Fruit fly (Drosophila melanogaster) whole organism, embryonic: ENCODE results near the gene DCTN6-p27.

Experiments
- ATbp ChIP-seq: fragments of 200-800 bp; sonication (Bioruptor generic); optimal IDR thresholded peaks from 2 replicates; lab custom pipeline; 2017; ENCODE audit warnings: missing biosample characterization, mild to moderate bottlenecking, missing genetic modification characterization, missing genetic modification reagents
- CG4328 ChIP-seq: fragments of 200-800 bp; sonication (Bioruptor generic); optimal IDR thresholded peaks from 3 replicates; lab custom pipeline; 2017; ENCODE audit warnings: missing biosample characterization, missing genetic modification reagents, missing genetic modification characterization
- Hmr ChIP-seq: fragments of 200-800 bp; sonication (Bioruptor generic); optimal IDR thresholded peaks from 3 replicates; lab custom pipeline; 2017; ENCODE audit warnings: mild to moderate bottlenecking, missing biosample characterization, missing genetic modification reagents, missing genetic modification characterization
- Sry-β ChIP-seq: fragments of 200-800 bp; sonication (Bioruptor generic); optimal IDR thresholded peaks from 2 replicates; lab custom pipeline; 2018; ENCODE audit warnings: missing biosample characterization, mild to moderate bottlenecking, missing genetic modification characterization, moderate library complexity
- emc ChIP-seq: fragments of 200-800 bp; sonication (Bioruptor generic); optimal IDR thresholded peaks from 2 replicates; lab custom pipeline; 2016; ENCODE audit warnings: missing biosample characterization, missing genetic modification characterization
- lab ChIP-seq: fragments of 200-800 bp; sonication (Bioruptor generic); optimal IDR thresholded peaks from 3 replicates; lab custom pipeline; 2017; ENCODE audit warnings: missing biosample characterization, missing genetic modification characterization, mild to moderate bottlenecking, moderate library complexity, missing genetic modification reagents
- luna ChIP-seq: fragments of 200-800 bp; sonication (Bioruptor generic); optimal IDR thresholded peaks from 2 replicates; lab custom pipeline; 2016; ENCODE audit warnings: missing biosample characterization, missing genetic modification characterization
- ro ChIP-seq: fragments of 200-800 bp; sonication (Bioruptor generic); IDR thresholded peaks from 2 replicates; pipeline ENCODE4 v1.3.6; 2022; ENCODE audit warnings: missing biosample characterization, missing genetic modification characterization

DNA sequence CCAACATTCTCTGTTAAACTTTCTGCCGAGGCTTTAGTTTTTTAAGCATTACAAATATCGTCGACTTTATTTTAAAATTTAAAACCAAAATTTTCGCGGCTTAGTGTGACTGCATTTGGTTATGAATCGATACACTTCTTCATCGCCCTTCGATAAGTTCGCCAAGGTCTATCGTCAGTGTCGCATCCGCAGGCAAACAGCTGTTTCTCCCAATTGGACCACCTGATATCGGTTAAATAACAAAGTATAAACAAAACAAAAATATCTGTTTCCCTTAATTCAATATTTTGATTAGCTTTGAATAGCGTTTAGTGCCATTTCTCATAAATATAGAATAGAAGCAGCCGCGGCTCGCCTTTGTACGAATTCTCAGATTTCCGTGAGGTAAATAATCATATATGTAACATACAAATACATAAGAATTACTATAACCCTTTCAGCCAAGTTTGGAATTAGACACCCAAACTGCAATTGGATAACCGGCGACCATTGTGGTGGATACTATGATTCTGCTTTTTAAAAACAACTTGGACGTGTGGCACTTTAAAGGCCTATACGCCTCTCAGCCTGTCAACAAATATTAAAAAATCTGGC lies 17.8 kb upstream of the DCTN6-p27 start, which contains the start of gene CG10561:
- TF ChIP-seq lab (no peak), emc (GFP tag; lab: Kevin White, UChicago) (no peak), ATbp (GFP tag; lab: Kevin White, UChicago) (no peak), luna (GFP tag; lab: Kevin White, UChicago) (no peak), Hmr (GFP tag; lab: Kevin White, UChicago) (no peak), ro (no peak), CG4328 (GFP tag; lab: Kevin White, UChicago) (no peak), Sry-β (no peak)
